Fruit fly (Drosophila melanogaster): ENCODE results near the gene CG12725.

Gene CG12725

DNA sequence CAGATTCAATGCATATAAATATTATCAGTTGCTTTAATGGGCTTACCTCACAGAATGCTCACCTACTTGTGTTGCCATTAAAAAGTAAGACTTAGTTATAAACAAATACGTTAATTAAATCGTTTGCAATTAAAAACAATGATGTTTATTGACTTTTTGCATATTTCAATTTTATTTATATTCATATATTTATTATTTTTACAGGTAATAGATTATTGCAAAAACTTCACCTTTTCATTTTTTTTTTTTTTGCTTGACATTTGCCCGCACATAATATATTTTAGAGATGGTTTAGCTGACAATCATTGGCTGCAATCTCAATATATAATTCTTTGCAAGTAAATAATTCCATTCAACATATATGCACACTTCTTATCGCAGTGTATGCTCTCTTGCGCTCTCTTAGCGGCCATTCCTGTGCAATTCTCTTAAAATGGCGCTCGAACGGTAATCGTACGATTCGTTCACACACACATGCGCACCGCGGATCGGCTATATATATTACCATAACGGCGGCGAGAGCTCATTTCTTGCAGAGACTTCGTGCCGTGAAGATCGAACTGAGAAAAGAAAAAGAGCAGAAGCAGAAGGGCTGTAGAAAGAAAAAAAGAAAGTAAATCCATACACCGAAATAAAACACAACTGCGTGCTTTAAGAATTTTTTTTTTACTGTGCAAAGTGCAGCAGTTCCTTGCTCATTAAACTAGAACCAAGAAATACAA is 6.1 kb downstream of the CG12725 start, which contains the start of gene Bcat (continued):
- TF ChIP-seq kah (GFP tag; optimal IDR thresholded peaks at IDR 0.05) (peak; percentile 21), maf-S (GFP tag; optimal IDR thresholded peaks at IDR 0.05) (peak; percentile 18), Lim3 (GFP tag; IDR thresholded peaks at IDR 0.05) (no peak), ewg (GFP tag; optimal IDR thresholded peaks at IDR 0.05) (peak; percentile 57), CG14710 (tag; optimal IDR thresholded peaks at IDR 0.05) (peak; percentile 20), salm (tag; optimal IDR thresholded peaks at IDR 0.05) (peak; percentile 38), Dp (GFP tag; optimal IDR thresholded peaks at IDR 0.05) (no peak), CG3163 (GFP tag; optimal IDR thresholded peaks at IDR 0.05) (peak; percentile 96), CG17328 (GFP tag; IDR thresholded peaks at IDR 0.05) (peak; percentile 26; the same call in 1 of the 2 replicates), Deaf1 (tag; optimal IDR thresholded peaks at IDR 0.05) (peak; percentile 83), psq (GFP tag; optimal IDR thresholded peaks at IDR 0.05) (peak; percentile 13), CG10959 (GFP tag; IDR thresholded peaks at IDR 0.05) (no peak), Max (GFP tag; optimal IDR thresholded peaks at IDR 0.05) (peak; percentile 42), mld (GFP tag; IDR thresholded peaks at IDR 0.05; ENCODE audit: partially characterized antibody) (no peak), caup (GFP tag; optimal IDR thresholded peaks at IDR 0.05; ENCODE audit: severe bottlenecking) (peak; percentile 56), tll (GFP tag; optimal IDR thresholded peaks at IDR 0.05) (no peak), CG12104 (GFP tag; optimal IDR thresholded peaks at IDR 0.05) (peak; percentile 73), Dip2 (GFP tag; IDR thresholded peaks at IDR 0.05) (no peak), vnd (GFP tag; IDR thresholded peaks at IDR 0.05; ENCODE audit: partially characterized antibody) (no peak), YL-1 (GFP tag; optimal IDR thresholded peaks at IDR 0.05) (no peak), luna (GFP tag; optimal IDR thresholded peaks at IDR 0.05) (no peak), CG7271 (tag; optimal IDR thresholded peaks at IDR 0.05) (no peak), CG10147 (GFP tag; optimal IDR thresholded peaks at IDR 0.05) (peak; percentile 74), onecut (GFP tag; IDR thresholded peaks at IDR 0.05) (no peak), jumu (GFP tag; optimal IDR thresholded peaks at IDR 0.05) (no peak), CG3407 (GFP tag; optimal IDR thresholded peaks at IDR 0.05) (peak; percentile 45), slbo (GFP tag; IDR thresholded peaks at IDR 0.05) (peak; percentile 71), az2 (GFP tag; optimal IDR thresholded peaks at IDR 0.05) (peak; percentile 49), her (GFP tag; optimal IDR thresholded peaks at IDR 0.05) (no peak), CG1233 (GFP tag; optimal IDR thresholded peaks at IDR 0.05) (peak; percentile 65), CG4360 (GFP tag; IDR thresholded peaks at IDR 0.05) (no peak), CG31365 (tag; optimal IDR thresholded peaks at IDR 0.05) (no peak), CG9817 (tag; optimal IDR thresholded peaks at IDR 0.05) (peak; percentile 50), eyg (GFP tag; optimal IDR thresholded peaks at IDR 0.05) (no peak), pnt (GFP tag; optimal IDR thresholded peaks at IDR 0.05) (peak; percentile 22), wek (GFP tag; optimal IDR thresholded peaks at IDR 0.05) (no peak), bsh (GFP tag; optimal IDR thresholded peaks at IDR 0.05) (peak; percentile 9 to 15), CG6654 (GFP tag; optimal IDR thresholded peaks at IDR 0.05) (peak; percentile 2), CG2199 (GFP tag; IDR thresholded peaks at IDR 0.05) (no peak), CG13775 (GFP tag; optimal IDR thresholded peaks at IDR 0.05) (peak; percentile 83), mam (GFP tag; optimal IDR thresholded peaks at IDR 0.05) (peak; percentile 39), ttk (GFP tag; IDR thresholded peaks at IDR 0.05) (0 out of 2 replicates have a peak, but pooled peaks have one; percentile 32), pb (GFP tag; optimal IDR thresholded peaks at IDR 0.05) (no peak), Scr (GFP tag; IDR thresholded peaks at IDR 0.05; ENCODE audit: partially characterized antibody) (no peak), ara (GFP tag; IDR thresholded peaks at IDR 0.05) (no peak), fu2 (GFP tag; optimal IDR thresholded peaks at IDR 0.05) (no peak), sd (tag; optimal IDR thresholded peaks at IDR 0.05) (no peak), CG7556 (GFP tag; optimal IDR thresholded peaks at IDR 0.05) (peak; percentile 91), Dll (GFP tag; IDR thresholded peaks at IDR 0.05; ENCODE audit: partially characterized antibody) (no peak)
